Fruit fly (Drosophila melanogaster) whole organism, embryonic: Measurements from ENCODE around the gene Tao.

ENCODE experiments used
- Atf6 ChIP-seq: fragments of 200-800 bp; sonication (Bioruptor generic); IDR thresholded peaks from 2 replicates; pipeline ENCODE4 v1.3.6; 2022; ENCODE audit warnings: missing biosample characterization, missing genetic modification characterization
- CG10147 ChIP-seq: fragments of 200-800 bp; sonication (Bioruptor generic); optimal IDR thresholded peaks from 2 replicates; lab custom pipeline; 2019; ENCODE audit warnings: missing biosample characterization, mild to moderate bottlenecking, missing genetic modification characterization, moderate library complexity
- CG10267 ChIP-seq: fragments of 200-800 bp; sonication (Bioruptor generic); optimal IDR thresholded peaks from 2 replicates; lab custom pipeline; 2018; ENCODE audit warnings: missing biosample characterization, mild to moderate bottlenecking, missing genetic modification characterization, moderate library complexity
- CG10565 ChIP-seq: fragments of 200-800 bp; sonication (Bioruptor generic); optimal IDR thresholded peaks from 3 replicates; lab custom pipeline; 2016; ENCODE audit warnings: missing biosample characterization, mild to moderate bottlenecking, missing genetic modification characterization
- CG14710 ChIP-seq: fragments of 200-800 bp; sonication (Bioruptor generic); optimal IDR thresholded peaks from 3 replicates; lab custom pipeline; 2019; ENCODE audit warnings: missing biosample characterization, mild to moderate bottlenecking, missing genetic modification characterization, moderate library complexity
- CG15601 ChIP-seq: fragments of 200-800 bp; sonication (Bioruptor generic); optimal IDR thresholded peaks from 3 replicates; lab custom pipeline; 2019; ENCODE audit warnings: missing biosample characterization, mild to moderate bottlenecking, missing genetic modification characterization, moderate library complexity
- CG16813 ChIP-seq: fragments of 200-800 bp; sonication (Bioruptor generic); IDR thresholded peaks from 3 replicates; pipeline ENCODE4 v1.3.6; 2022; ENCODE audit warnings: missing biosample characterization, missing genetic modification characterization; ENCODE audit not compliant: partially characterized antibody
- CG16815 ChIP-seq: fragments of 200-800 bp; sonication (Bioruptor generic); optimal IDR thresholded peaks from 3 replicates; lab custom pipeline; 2017; ENCODE audit warnings: missing biosample characterization, mild to moderate bottlenecking, missing genetic modification characterization
- CG2116 ChIP-seq: fragments of 200-800 bp; sonication (Bioruptor generic); optimal IDR thresholded peaks from 3 replicates; lab custom pipeline; 2018; ENCODE audit warnings: missing biosample characterization, mild to moderate bottlenecking, missing genetic modification characterization
- CG31441 ChIP-seq: fragments of 200-800 bp; sonication (Bioruptor generic); IDR thresholded peaks from 2 replicates; pipeline ENCODE4 v1.3.6; 2022; ENCODE audit warnings: missing biosample characterization, missing genetic modification characterization
- CG3281 ChIP-seq: fragments of 200-800 bp; sonication (Bioruptor generic); optimal IDR thresholded peaks from 3 replicates; lab custom pipeline; 2017; ENCODE audit warnings: missing biosample characterization, mild to moderate bottlenecking, missing genetic modification characterization
- CG6791 ChIP-seq: fragments of 200-800 bp; sonication (Bioruptor generic); IDR thresholded peaks from 3 replicates; pipeline ENCODE4 v1.3.6; 2022; ENCODE audit warnings: missing biosample characterization, missing genetic modification characterization; ENCODE audit not compliant: partially characterized antibody
- CG7963 ChIP-seq: fragments of 200-800 bp; sonication (Bioruptor generic); IDR thresholded peaks from 3 replicates; pipeline ENCODE4 v1.3.6; 2022; ENCODE audit warnings: missing biosample characterization, missing genetic modification characterization; ENCODE audit not compliant: partially characterized antibody
- CG7987 ChIP-seq: fragments of 200-800 bp; sonication (Bioruptor generic); optimal IDR thresholded peaks from 2 replicates; lab custom pipeline; 2018; ENCODE audit warnings: missing biosample characterization, mild to moderate bottlenecking, missing genetic modification characterization, moderate library complexity
- CG8290 ChIP-seq, 3 experiments: fragments of 200-800 bp; sonication (Bioruptor generic); optimal IDR thresholded peaks; 2 replicates each; lab custom pipeline; 2016 to 2019; ENCODE audit warnings: missing biosample characterization in 3 of 3, missing genetic modification characterization in 3 of 3, mild to moderate bottlenecking in 2 of 3, moderate library complexity in 1 of 3
- CG9797 ChIP-seq: fragments of 200-800 bp; sonication (Bioruptor generic); optimal IDR thresholded peaks from 3 replicates; lab custom pipeline; 2018; ENCODE audit warnings: missing biosample characterization, mild to moderate bottlenecking, missing genetic modification characterization
- CHES-1-like ChIP-seq: fragments of 200-800 bp; sonication (Bioruptor generic); optimal IDR thresholded peaks from 2 replicates; lab custom pipeline; 2016; ENCODE audit warnings: missing biosample characterization, missing genetic modification characterization
- Camta ChIP-seq: fragments of 200-800 bp; sonication (Bioruptor generic); optimal IDR thresholded peaks from 2 replicates; lab custom pipeline; 2016; ENCODE audit warnings: missing biosample characterization, missing genetic modification characterization
- Dbx ChIP-seq: fragments of 200-800 bp; sonication (Bioruptor generic); IDR thresholded peaks from 3 replicates; pipeline ENCODE4 v1.3.6; 2022; ENCODE audit warnings: missing biosample characterization, missing genetic modification characterization
- Dp ChIP-seq: fragments of 200-800 bp; sonication (Bioruptor generic); optimal IDR thresholded peaks from 2 replicates; lab custom pipeline; 2018; ENCODE audit warnings: missing biosample characterization, mild to moderate bottlenecking, missing genetic modification characterization, moderate library complexity
- Dref ChIP-seq: fragments of 200-800 bp; sonication (Bioruptor generic); IDR thresholded peaks from 2 replicates; pipeline ENCODE4 v1.3.6; 2022; ENCODE audit warnings: missing biosample characterization, missing genetic modification characterization
- E2f2 ChIP-seq: fragments of 200-800 bp; sonication (Bioruptor generic); IDR thresholded peaks from 2 replicates; pipeline ENCODE4 v1.3.6; 2022; ENCODE audit warnings: missing biosample characterization, missing genetic modification characterization
- Ets97D ChIP-seq: fragments of 200-800 bp; sonication (Bioruptor generic); optimal IDR thresholded peaks from 3 replicates; lab custom pipeline; 2016; ENCODE audit warnings: missing biosample characterization, missing genetic modification characterization
- Fer1 ChIP-seq: fragments of 200-800 bp; sonication (Bioruptor generic); optimal IDR thresholded peaks from 2 replicates; lab custom pipeline; 2017; ENCODE audit warnings: missing biosample characterization, mild to moderate bottlenecking, missing genetic modification characterization
- HmgZ ChIP-seq: fragments of 200-800 bp; sonication (Bioruptor generic); optimal IDR thresholded peaks from 2 replicates; lab custom pipeline; 2018; ENCODE audit warnings: missing biosample characterization, mild to moderate bottlenecking, missing genetic modification characterization
- Lhr ChIP-seq: fragments of 200-800 bp; sonication (Bioruptor generic); optimal IDR thresholded peaks from 3 replicates; lab custom pipeline; 2017; ENCODE audit warnings: mild to moderate bottlenecking, missing biosample characterization, missing genetic modification reagents, missing genetic modification characterization
- Meics ChIP-seq: fragments of 200-800 bp; sonication (Bioruptor generic); optimal IDR thresholded peaks from 2 replicates; lab custom pipeline; 2017; ENCODE audit warnings: missing biosample characterization, mild to moderate bottlenecking, missing genetic modification characterization
- Nf-YC ChIP-seq: fragments of 200-800 bp; optimal IDR thresholded peaks from 3 replicates; lab custom pipeline; 2019; ENCODE audit warnings: missing biosample characterization, mild to moderate bottlenecking, missing genetic modification characterization, moderate library complexity
- PHDP ChIP-seq: fragments of 200-800 bp; sonication (Bioruptor generic); optimal IDR thresholded peaks from 3 replicates; lab custom pipeline; 2018; ENCODE audit warnings: missing biosample characterization, mild to moderate bottlenecking, missing genetic modification characterization, moderate library complexity
- Pdp1 ChIP-seq, 2 experiments: fragments of 200-800 bp; sonication (Bioruptor generic); optimal IDR thresholded peaks; 3 replicates each; lab custom pipeline; 2016; ENCODE audit warnings: missing biosample characterization in 2 of 2, missing genetic modification characterization in 2 of 2, mild to moderate bottlenecking in 1 of 2, moderate library complexity in 1 of 2
- Vsx1 ChIP-seq: fragments of 200-800 bp; sonication (Bioruptor generic); optimal IDR thresholded peaks from 2 replicates; lab custom pipeline; 2017; ENCODE audit warnings: missing biosample characterization, mild to moderate bottlenecking, missing genetic modification characterization, missing genetic modification reagents
- chinmo ChIP-seq: fragments of 200-800 bp; sonication (Bioruptor generic); IDR thresholded peaks from 4 replicates; pipeline ENCODE4 v1.3.6; 2022; ENCODE audit warnings: missing biosample characterization, missing genetic modification characterization; ENCODE audit not compliant: partially characterized antibody
- crp ChIP-seq, 2 experiments: fragments of 200-800 bp; sonication (Bioruptor generic); optimal IDR thresholded peaks; 2 replicates in 1 of 2; 3 replicates in 1 of 2; lab custom pipeline; 2017; ENCODE audit warnings: missing biosample characterization in 2 of 2, missing genetic modification characterization in 2 of 2, mild to moderate bottlenecking in 1 of 2, moderate library complexity in 1 of 2
- dm ChIP-seq: fragments of 200-800 bp; sonication (Bioruptor generic); optimal IDR thresholded peaks from 3 replicates; lab custom pipeline; 2016; ENCODE audit warnings: missing biosample characterization, missing genetic modification characterization
- gcm2 ChIP-seq: fragments of 200-800 bp; sonication (Bioruptor generic); optimal IDR thresholded peaks from 2 replicates; lab custom pipeline; 2016; ENCODE audit warnings: missing biosample characterization, missing genetic modification characterization
- gfzf ChIP-seq: fragments of 200-800 bp; sonication (Bioruptor generic); optimal IDR thresholded peaks from 2 replicates; lab custom pipeline; 2016; ENCODE audit warnings: missing biosample characterization, mild to moderate bottlenecking, missing genetic modification characterization, moderate library complexity
- grau ChIP-seq: fragments of 200-800 bp; optimal IDR thresholded peaks from 3 replicates; lab custom pipeline; 2019; ENCODE audit warnings: missing biosample characterization, mild to moderate bottlenecking, missing genetic modification characterization, moderate library complexity
- insv ChIP-seq, 2 experiments: fragments of 200-800 bp; sonication (Bioruptor generic); optimal IDR thresholded peaks; 3 replicates each; lab custom pipeline; 2016 to 2018; ENCODE audit warnings: missing biosample characterization in 2 of 2, missing genetic modification characterization in 2 of 2
- kni ChIP-seq: fragments of 200-800 bp; sonication (Bioruptor generic); optimal IDR thresholded peaks from 3 replicates; lab custom pipeline; 2017; ENCODE audit warnings: mild to moderate bottlenecking, missing biosample characterization, missing genetic modification reagents, missing genetic modification characterization
- lbe ChIP-seq: fragments of 200-800 bp; sonication (Bioruptor generic); optimal IDR thresholded peaks from 2 replicates; lab custom pipeline; 2016; ENCODE audit warnings: missing biosample characterization, mild to moderate bottlenecking, missing genetic modification characterization
- luna ChIP-seq: fragments of 200-800 bp; sonication (Bioruptor generic); optimal IDR thresholded peaks from 2 replicates; lab custom pipeline; 2016; ENCODE audit warnings: missing biosample characterization, missing genetic modification characterization
- mld ChIP-seq: fragments of 200-800 bp; sonication (Bioruptor generic); IDR thresholded peaks from 3 replicates; pipeline ENCODE4 v1.3.6; 2022; ENCODE audit warnings: missing biosample characterization, missing genetic modification characterization; ENCODE audit not compliant: partially characterized antibody
- nmo ChIP-seq: fragments of 200-800 bp; sonication (Bioruptor generic); optimal IDR thresholded peaks from 2 replicates; lab custom pipeline; 2018; ENCODE audit warnings: missing biosample characterization, mild to moderate bottlenecking, missing genetic modification characterization, moderate library complexity
- sens ChIP-seq: fragments of 200-800 bp; sonication (Bioruptor generic); peaks from one replicate; lab custom pipeline; 2016; ENCODE audit warnings: missing biosample characterization, missing genetic modification characterization
- slbo ChIP-seq: fragments of 200-800 bp; sonication (Bioruptor generic); IDR thresholded peaks from 2 replicates; pipeline ENCODE4 v1.3.6; 2022; ENCODE audit warnings: missing biosample characterization, missing genetic modification characterization
- trem ChIP-seq: fragments of 200-800 bp; optimal IDR thresholded peaks from 3 replicates; lab custom pipeline; 2019; ENCODE audit warnings: missing biosample characterization, mild to moderate bottlenecking, missing genetic modification characterization, moderate library complexity
- zfh1 ChIP-seq: fragments of 200-800 bp; sonication (Bioruptor generic); IDR thresholded peaks from 3 replicates; pipeline ENCODE4 v1.3.6; 2022; ENCODE audit warnings: missing biosample characterization, missing genetic modification characterization

Tao gene

dm6 chrX:19602483-19602882 is 22.9 kb upstream of the Tao start (continued):
- TF ChIP-seq Pdp1 (GFP tag; optimal IDR thresholded peaks at IDR 0.05; lab: Kevin White, UChicago) (peak in 1 of 2 experiments; percentile 39), luna (GFP tag; lab: Kevin White, UChicago) (no peak)

- TF ChIP-seq CG6791 (GFP tag; lab: Robert Waterston, UW) (peak; percentile 97), trem (tag; lab: Kevin White, UChicago) (peak; percentile 87), CG10147 (GFP tag; lab: Kevin White, UChicago) (no peak), CG7963 (GFP tag; lab: Robert Waterston, UW) (peak; percentile 94), crp (GFP tag; optimal IDR thresholded peaks at IDR 0.05; lab: Kevin White, UChicago) (peak in 1 of 2 experiments; percentile 35), lbe (peak; percentile 32), nmo (peak; percentile 32), Fer1 (peak; percentile 48), CG31441 (GFP tag; lab: Robert Waterston, UW) (0 out of 2 replicates have a peak, but pooled peaks have one; percentile 30), kni (GFP tag; lab: Kevin White, UChicago) (no peak), chinmo (GFP tag; lab: Robert Waterston, UW) (peak; percentile 93), HmgZ (peak; percentile 66), gfzf (GFP tag; lab: Kevin White, UChicago) (peak; percentile 0), CG10267 (tag; lab: Kevin White, UChicago) (peak; percentile 45), CG2116 (GFP tag; lab: Kevin White, UChicago) (peak; percentile 98), sens (GFP tag; lab: Kevin White, UChicago) (peak; percentile 70), mld (GFP tag; lab: Robert Waterston, UW) (peak; percentile 93), Vsx1 (GFP tag; lab: Kevin White, UChicago) (no peak), CG15601 (tag; lab: Kevin White, UChicago) (peak; percentile 2), Lhr (peak; percentile 36), Dref (GFP tag; lab: Robert Waterston, UW) (peak; percentile 99), CG10565 (GFP tag; lab: Kevin White, UChicago) (no peak), CG9797 (GFP tag; lab: Kevin White, UChicago) (peak; percentile 39), Dp (GFP tag; lab: Kevin White, UChicago) (peak; percentile 92), CG3281 (GFP tag; lab: Kevin White, UChicago) (peak; percentile 20), Nf-YC (tag; lab: Kevin White, UChicago) (peak; percentile 16), E2f2 (GFP tag; lab: Robert Waterston, UW) (peak; percentile 92), CG7987 (GFP tag; lab: Kevin White, UChicago) (peak; percentile 26), Ets97D (GFP tag; lab: Kevin White, UChicago) (peak; percentile 90), CG8290 (GFP tag; optimal IDR thresholded peaks at IDR 0.05; lab: Kevin White, UChicago) (no peak), CG8290 (tag; optimal IDR thresholded peaks at IDR 0.05; lab: Kevin White, UChicago) (peak in 1 of 2 experiments; percentile 72), Dbx (GFP tag; lab: Robert Waterston, UW) (no peak), CG16815 (GFP tag; lab: Kevin White, UChicago) (no peak), dm (GFP tag; lab: Kevin White, UChicago) (peak; percentile 4), CHES-1-like (GFP tag; lab: Kevin White, UChicago) (peak; percentile 10), grau (tag; lab: Kevin White, UChicago) (peak; percentile 78), Atf6 (GFP tag; lab: Robert Waterston, UW) (no peak), Meics (GFP tag; lab: Kevin White, UChicago) (peak; percentile 12), slbo (GFP tag; lab: Robert Waterston, UW) (peak; percentile 36; the same call in 1 of the 2 replicates), PHDP (peak; percentile 12), gcm2 (GFP tag; lab: Kevin White, UChicago) (no peak), CG16813 (GFP tag; lab: Robert Waterston, UW) (peak; percentile 93), insv (GFP tag; optimal IDR thresholded peaks at IDR 0.05; lab: Kevin White, UChicago) (peak in 1 of 2 experiments; percentile 15), zfh1 (0 out of 3 replicates have a peak, but pooled peaks have one; percentile 16), CG14710 (tag; lab: Kevin White, UChicago) (peak; percentile 44), Camta (GFP tag; lab: Kevin White, UChicago) (no peak)
These were observed 22.0 kb upstream of the Tao start, which contains the start of gene CG14220 for dm6 chrX:19601644-19602043. Gene CG14220 (minus strand): TSS chrX:19601851.
